Fruit fly (Drosophila melanogaster): Measurements from ENCODE around the gene CG7102.

- no peak for TF ChIP-seq Vsx2 (GFP tag; optimal IDR thresholded peaks at IDR 0.05; ENCODE audit: partially characterized antibody)
- no peak for TF ChIP-seq GATAd (GFP tag; optimal IDR thresholded peaks at IDR 0.05)
- TF ChIP-seq Hnf4 (GFP tag; optimal IDR thresholded peaks at IDR 0.05), result no peak
- TF ChIP-seq Myc (optimal IDR thresholded peaks at IDR 0.05), result no peak
- TF ChIP-seq dmrt93B (GFP tag; optimal IDR thresholded peaks at IDR 0.05), result no peak
- TF ChIP-seq usp (GFP tag; optimal IDR thresholded peaks at IDR 0.05), result no peak
- no peak for TF ChIP-seq psq (GFP tag; optimal IDR thresholded peaks at IDR 0.05)
- TF ChIP-seq tai (GFP tag; optimal IDR thresholded peaks at IDR 0.05), result no peak
- TF ChIP-seq CG9705 (GFP tag; optimal IDR thresholded peaks at IDR 0.05), result no peak
- no peak for TF ChIP-seq OdsH (GFP tag; optimal IDR thresholded peaks at IDR 0.05)
- no peak for TF ChIP-seq fru (GFP tag; optimal IDR thresholded peaks at IDR 0.05)
- no peak for TF ChIP-seq foxo (GFP tag; optimal IDR thresholded peaks at IDR 0.05)
These were observed 49.3 kb downstream of the CG7102 start for dm6 chr2L:7838024-7838423.

Data from whole organism, wandering third instar larva.